Fruit fly (Drosophila melanogaster) whole organism, embryonic: ENCODE measurements around the gene jet.

Experiments used
- ATbp ChIP-seq: fragments of 200-800 bp; sonication (Bioruptor generic); optimal IDR thresholded peaks from 2 replicates; lab custom pipeline; 2017; ENCODE audit warnings: missing biosample characterization, mild to moderate bottlenecking, missing genetic modification characterization, missing genetic modification reagents
- Aef1 ChIP-seq: fragments of 200-800 bp; sonication (Bioruptor generic); IDR thresholded peaks from 3 replicates; pipeline ENCODE4 v1.3.6; 2022; ENCODE audit warnings: missing biosample characterization, missing genetic modification characterization
- Awh ChIP-seq: fragments of 200-800 bp; sonication (Bioruptor generic); IDR thresholded peaks from 2 replicates; pipeline ENCODE4, ENCODE4 v1.3.6; 2022; ENCODE audit warnings: missing biosample characterization, missing genetic modification characterization
- CG10321 ChIP-seq: fragments of 200-800 bp; sonication (Bioruptor generic); IDR thresholded peaks from 2 replicates; pipeline ENCODE4 v1.3.6; 2022; ENCODE audit warnings: missing biosample characterization, missing genetic modification characterization
- CG11093 ChIP-seq: fragments of 200-800 bp; sonication (Bioruptor generic); IDR thresholded peaks from 3 replicates; pipeline ENCODE4 v1.3.6; 2022; ENCODE audit warnings: missing biosample characterization, missing genetic modification characterization
- CG11695 ChIP-seq: fragments of 200-800 bp; sonication (Bioruptor generic); IDR thresholded peaks from 3 replicates; pipeline ENCODE4 v1.3.6; 2022; ENCODE audit warnings: missing biosample characterization, missing genetic modification characterization
- CG14860 ChIP-seq: fragments of 200-800 bp; sonication (Bioruptor generic); IDR thresholded peaks from 3 replicates; pipeline ENCODE4 v1.3.6; 2022; ENCODE audit warnings: missing biosample characterization, missing genetic modification characterization; ENCODE audit not compliant: partially characterized antibody
- CG15073 ChIP-seq: fragments of 200-800 bp; sonication (Bioruptor generic); optimal IDR thresholded peaks from 2 replicates; lab custom pipeline; 2016; ENCODE audit warnings: missing biosample characterization, missing genetic modification characterization
- CG15696 ChIP-seq: fragments of 200-800 bp; sonication (Bioruptor generic); optimal IDR thresholded peaks from 2 replicates; lab custom pipeline; 2019; ENCODE audit warnings: missing biosample characterization, mild to moderate bottlenecking, missing genetic modification characterization, moderate library complexity
- CG18476 ChIP-seq: fragments of 200-800 bp; sonication (Bioruptor generic); optimal IDR thresholded peaks from 2 replicates; lab custom pipeline; 2016; ENCODE audit warnings: missing biosample characterization, mild to moderate bottlenecking, missing genetic modification characterization
- CG2199 ChIP-seq: fragments of 200-800 bp; sonication (Bioruptor generic); IDR thresholded peaks from 3 replicates; pipeline ENCODE4 v1.3.6; 2022; ENCODE audit warnings: missing biosample characterization, missing genetic modification characterization
- CG2889 ChIP-seq: fragments of 200-800 bp; sonication (Bioruptor generic); IDR thresholded peaks from 3 replicates; pipeline ENCODE4 v1.3.6; 2022; ENCODE audit warnings: missing biosample characterization, missing genetic modification characterization
- CG32767 ChIP-seq: fragments of 200-800 bp; sonication (Bioruptor generic); IDR thresholded peaks from 2 replicates; pipeline ENCODE4 v1.3.6; 2022; ENCODE audit warnings: missing biosample characterization, missing genetic modification characterization
- CG3281 ChIP-seq: fragments of 200-800 bp; sonication (Bioruptor generic); optimal IDR thresholded peaks from 3 replicates; lab custom pipeline; 2017; ENCODE audit warnings: missing biosample characterization, mild to moderate bottlenecking, missing genetic modification characterization
- CG4404 ChIP-seq: fragments of 200-800 bp; sonication (Bioruptor generic); IDR thresholded peaks from 2 replicates; pipeline ENCODE4 v1.3.6; 2022; ENCODE audit warnings: missing biosample characterization, missing genetic modification characterization
- CG6254 ChIP-seq: fragments of 200-800 bp; sonication (Bioruptor generic); optimal IDR thresholded peaks from 3 replicates; lab custom pipeline; 2017; ENCODE audit warnings: mild to moderate bottlenecking, missing biosample characterization, missing genetic modification reagents, missing genetic modification characterization
- CG7271 ChIP-seq: fragments of 200-800 bp; sonication (Bioruptor generic); optimal IDR thresholded peaks from 2 replicates; lab custom pipeline; 2018; ENCODE audit warnings: missing biosample characterization, mild to moderate bottlenecking, missing genetic modification characterization, moderate library complexity
- CG9609 ChIP-seq: fragments of 200-800 bp; sonication (Bioruptor generic); optimal IDR thresholded peaks from 3 replicates; lab custom pipeline; 2016; ENCODE audit warnings: missing biosample characterization, missing genetic modification characterization
- CG9797 ChIP-seq: fragments of 200-800 bp; sonication (Bioruptor generic); optimal IDR thresholded peaks from 3 replicates; lab custom pipeline; 2018; ENCODE audit warnings: missing biosample characterization, mild to moderate bottlenecking, missing genetic modification characterization
- Dbx ChIP-seq: fragments of 200-800 bp; sonication (Bioruptor generic); IDR thresholded peaks from 3 replicates; pipeline ENCODE4 v1.3.6; 2022; ENCODE audit warnings: missing biosample characterization, missing genetic modification characterization
- Dek ChIP-seq: fragments of 200-800 bp; sonication (Bioruptor generic); optimal IDR thresholded peaks from 3 replicates; lab custom pipeline; 2019; ENCODE audit warnings: missing biosample characterization, mild to moderate bottlenecking, missing genetic modification characterization, moderate library complexity
- Doc3 ChIP-seq: fragments of 200-800 bp; sonication (Bioruptor generic); IDR thresholded peaks from 3 replicates; pipeline ENCODE4 v1.3.6; 2022; ENCODE audit warnings: missing biosample characterization, missing genetic modification characterization; ENCODE audit not compliant: partially characterized antibody
- H2.0 ChIP-seq: fragments of 200-800 bp; sonication (Bioruptor generic); IDR thresholded peaks from 2 replicates; pipeline ENCODE4 v1.3.6; 2022; ENCODE audit warnings: missing biosample characterization, missing genetic modification characterization
- Hand ChIP-seq: fragments of 200-800 bp; sonication (Bioruptor generic); optimal IDR thresholded peaks from 2 replicates; lab custom pipeline; 2017; ENCODE audit warnings: mild to moderate bottlenecking, missing biosample characterization, missing genetic modification reagents, missing genetic modification characterization
- HmgD ChIP-seq: fragments of 200-800 bp; sonication (Bioruptor generic); optimal IDR thresholded peaks from 3 replicates; lab custom pipeline; 2016; ENCODE audit warnings: missing biosample characterization, missing genetic modification characterization
- Hr78 ChIP-seq, 2 experiments: fragments of 200-800 bp in 1 of 2; fragments of >200 bp in 1 of 2; sonication (Bioruptor generic) in 1 of 2; optimal IDR thresholded peaks; 2 replicates each; lab custom pipeline; 2017 to 2019; ENCODE audit warnings: missing biosample characterization in 2 of 2, missing genetic modification characterization in 2 of 2, mild to moderate bottlenecking in 1 of 2, moderate library complexity in 1 of 2
- NC2α ChIP-seq: fragments of 200-800 bp; sonication (Bioruptor generic); optimal IDR thresholded peaks from 2 replicates; lab custom pipeline; 2016; ENCODE audit warnings: missing biosample characterization, missing genetic modification characterization
- Nf-YB ChIP-seq: fragments of 200-800 bp; sonication (Bioruptor generic); optimal IDR thresholded peaks from 3 replicates; lab custom pipeline; 2019; ENCODE audit warnings: missing biosample characterization, mild to moderate bottlenecking, missing genetic modification characterization, moderate library complexity
- Pdp1 ChIP-seq, 2 experiments: fragments of 200-800 bp; sonication (Bioruptor generic); optimal IDR thresholded peaks; 3 replicates each; lab custom pipeline; 2016; ENCODE audit warnings: missing biosample characterization in 2 of 2, missing genetic modification characterization in 2 of 2, mild to moderate bottlenecking in 1 of 2, moderate library complexity in 1 of 2
- Ravus ChIP-seq: fragments of 200-800 bp; sonication (Bioruptor generic); IDR thresholded peaks from 2 replicates; pipeline ENCODE4 v1.3.6; 2022; ENCODE audit warnings: missing biosample characterization, missing genetic modification characterization
- Sry-β ChIP-seq: fragments of 200-800 bp; sonication (Bioruptor generic); optimal IDR thresholded peaks from 2 replicates; lab custom pipeline; 2018; ENCODE audit warnings: missing biosample characterization, mild to moderate bottlenecking, missing genetic modification characterization, moderate library complexity
- crc ChIP-seq: fragments of 200-800 bp; sonication (Bioruptor generic); optimal IDR thresholded peaks from 2 replicates; lab custom pipeline; 2016; ENCODE audit warnings: missing biosample characterization, missing genetic modification characterization
- croc ChIP-seq: fragments of 200-800 bp; sonication (Bioruptor generic); conservative IDR thresholded peaks from 3 replicates; pipeline ENCODE4 v1.3.6; 2022; ENCODE audit warnings: missing biosample characterization, missing genetic modification characterization
- crp ChIP-seq, 2 experiments: fragments of 200-800 bp; sonication (Bioruptor generic); optimal IDR thresholded peaks; 2 replicates in 1 of 2; 3 replicates in 1 of 2; lab custom pipeline; 2017; ENCODE audit warnings: missing biosample characterization in 2 of 2, missing genetic modification characterization in 2 of 2, mild to moderate bottlenecking in 1 of 2, moderate library complexity in 1 of 2
- fu2 ChIP-seq: fragments of 200-800 bp; sonication (Bioruptor generic); optimal IDR thresholded peaks from 2 replicates; lab custom pipeline; 2016; ENCODE audit warnings: missing biosample characterization, missing genetic modification characterization
- gcm ChIP-seq: fragments of 200-800 bp; sonication (Bioruptor generic); optimal IDR thresholded peaks from 2 replicates; lab custom pipeline; 2019; ENCODE audit warnings: missing biosample characterization, mild to moderate bottlenecking, missing genetic modification characterization, moderate library complexity
- ham ChIP-seq: fragments of 200-800 bp; sonication (Bioruptor generic); IDR thresholded peaks from 2 replicates; pipeline ENCODE4 v1.3.6; 2022; ENCODE audit warnings: missing biosample characterization, missing genetic modification characterization
- kah ChIP-seq: fragments of 200-800 bp; sonication (Bioruptor generic); optimal IDR thresholded peaks from 2 replicates; lab custom pipeline; 2018; ENCODE audit warnings: missing biosample characterization, mild to moderate bottlenecking, missing genetic modification characterization
- lola ChIP-seq, 3 experiments: fragments of >200 bp in 2 of 3; fragments of 200-800 bp in 1 of 3; sonication (Bioruptor generic) in 1 of 3; optimal IDR thresholded peaks; 2 replicates each; lab custom pipeline; 2017 to 2019; ENCODE audit warnings: missing biosample characterization in 3 of 3, missing genetic modification characterization in 3 of 3, mild to moderate bottlenecking in 1 of 3, moderate library complexity in 1 of 3
- mirr ChIP-seq: fragments of 200-800 bp; sonication (Bioruptor generic); optimal IDR thresholded peaks from 3 replicates; lab custom pipeline; 2018; ENCODE audit warnings: missing biosample characterization, mild to moderate bottlenecking, missing genetic modification characterization
- org-1 ChIP-seq: fragments of 200-800 bp; sonication (Bioruptor generic); optimal IDR thresholded peaks from 2 replicates; lab custom pipeline; 2017; ENCODE audit warnings: missing biosample characterization, missing genetic modification characterization
- sc ChIP-seq, 3 experiments: fragments of >200 bp in 2 of 3; fragments of 200-800 bp in 1 of 3; sonication (Bioruptor generic) in 1 of 3; optimal IDR thresholded peaks; 2 replicates in 2 of 3; 3 replicates in 1 of 3; lab custom pipeline; 2017; ENCODE audit warnings: mild to moderate bottlenecking in 1 of 3, missing biosample characterization in 1 of 3, missing genetic modification characterization in 1 of 3, missing genetic modification reagents in 1 of 3
- ttk ChIP-seq: fragments of 200-800 bp; sonication (Bioruptor generic); IDR thresholded peaks from 2 replicates; pipeline ENCODE4 v2.1.2; 2022; ENCODE audit warnings: missing biosample characterization, missing genetic modification characterization
- vnd ChIP-seq: fragments of 200-800 bp; sonication (Bioruptor generic); IDR thresholded peaks from 3 replicates; pipeline ENCODE4 v1.3.6; 2022; ENCODE audit warnings: missing biosample characterization, missing genetic modification characterization; ENCODE audit not compliant: partially characterized antibody

Gene jet

DNA sequence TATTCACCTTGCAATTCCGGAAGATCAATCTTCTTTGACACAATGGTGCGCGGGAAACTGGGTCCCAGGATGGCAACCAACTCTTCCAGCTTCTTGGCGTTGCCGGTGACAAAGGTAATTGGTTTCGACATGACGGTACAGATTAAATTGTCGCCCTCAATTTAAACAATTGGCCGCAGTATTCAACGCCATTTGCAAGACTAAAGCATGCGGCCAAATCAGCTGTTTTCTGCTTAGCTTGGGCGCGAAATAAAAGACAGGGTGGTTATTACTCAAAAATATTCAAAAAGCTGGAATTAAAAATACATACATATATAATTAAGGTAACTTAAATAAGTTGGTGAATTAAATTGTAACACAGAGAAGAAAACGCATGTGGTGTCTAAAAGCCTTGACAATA, 29.6 kb upstream of the jet start, which contains the start of gene CG8891 (continued):
- TF ChIP-seq croc (GFP tag; lab: Robert Waterston, UW) (no peak), Hand (GFP tag; lab: Kevin White, UChicago) (no peak), crc (GFP tag; lab: Kevin White, UChicago) (no peak), CG15696 (tag; lab: Kevin White, UChicago) (no peak), CG11093 (GFP tag; lab: Robert Waterston, UW) (no peak), Pdp1 (GFP tag; optimal IDR thresholded peaks at IDR 0.05; lab: Kevin White, UChicago) (no peak), Awh (GFP tag; lab: Robert Waterston, UW) (no peak), gcm (GFP tag; lab: Kevin White, UChicago) (no peak), CG10321 (GFP tag; lab: Robert Waterston, UW) (no peak), CG6254 (peak; percentile 97), lola (GFP tag; optimal IDR thresholded peaks at IDR 0.05; lab: Kevin White, UChicago) (no peak), kah (GFP tag; lab: Kevin White, UChicago) (no peak), Aef1 (no peak), fu2 (GFP tag; lab: Kevin White, UChicago) (no peak), CG11695 (no peak), CG3281 (GFP tag; lab: Kevin White, UChicago) (peak; percentile 83), ham (GFP tag; lab: Robert Waterston, UW) (no peak), Doc3 (GFP tag; lab: Robert Waterston, UW) (no peak), H2.0 (no peak), CG32767 (GFP tag; lab: Robert Waterston, UW) (no peak), CG9609 (GFP tag; lab: Kevin White, UChicago) (no peak), CG9797 (GFP tag; lab: Kevin White, UChicago) (no peak), CG2889 (no peak), Sry-β (GFP tag; lab: Kevin White, UChicago) (no peak), org-1 (GFP tag; lab: Kevin White, UChicago) (no peak), vnd (GFP tag; lab: Robert Waterston, UW) (no peak), CG15073 (GFP tag; lab: Kevin White, UChicago) (no peak), Hr78 (GFP tag; optimal IDR thresholded peaks at IDR 0.05; lab: Kevin White, UChicago) (no peak), Nf-YB (GFP tag; lab: Kevin White, UChicago) (no peak), ttk (GFP tag; lab: Robert Waterston, UW) (no peak), Dek (tag; lab: Kevin White, UChicago) (no peak), HmgD (GFP tag; lab: Kevin White, UChicago) (no peak), Dbx (GFP tag; lab: Robert Waterston, UW) (no peak), CG18476 (GFP tag; lab: Kevin White, UChicago) (no peak), NC2α (GFP tag; lab: Kevin White, UChicago) (no peak), Ravus (GFP tag; lab: Robert Waterston, UW) (no peak), CG7271 (no peak), crp (GFP tag; optimal IDR thresholded peaks at IDR 0.05; lab: Kevin White, UChicago) (peak in 1 of 2 experiments; percentile 83), sc (optimal IDR thresholded peaks at IDR 0.05; lab: Kevin White, UChicago) (no peak), sc (GFP tag; optimal IDR thresholded peaks at IDR 0.05; lab: Kevin White, UChicago) (no peak), mirr (GFP tag; lab: Kevin White, UChicago) (no peak), CG14860 (GFP tag; lab: Robert Waterston, UW) (no peak), CG4404 (GFP tag; lab: Robert Waterston, UW) (no peak), ATbp (GFP tag; lab: Kevin White, UChicago) (no peak), CG2199 (GFP tag; lab: Robert Waterston, UW) (no peak)
